Worm (Caenorhabditis elegans) whole organism, early embryonic: Measurements from ENCODE around the gene C35D10.6.

ENCODE experiments used
- B0310.2 ChIP-seq: sonication (generic microtip); optimal IDR thresholded peaks from 2 replicates; lab custom pipeline; 2016; ENCODE audit warnings: mild to moderate bottlenecking, missing genetic modification characterization, missing compliant biosample characterization
- F13C5.2 ChIP-seq: sonication (generic microtip); optimal IDR thresholded peaks from 2 replicates; lab custom pipeline; 2017; ENCODE audit warnings: mild to moderate bottlenecking, missing genetic modification characterization, inconsistent platforms, missing compliant biosample characterization
- aly-1 ChIP-seq: sonication (generic microtip); optimal IDR thresholded peaks from 2 replicates; lab custom pipeline; 2016; ENCODE audit warnings: missing genetic modification characterization, missing compliant biosample characterization
- ama-1 ChIP-seq: fragments of 150-350 bp; optimal IDR thresholded peaks from 2 replicates; lab custom pipeline; 2014
- ceh-13 ChIP-seq: fragments of 200-800 bp; sonication (Bioruptor generic); optimal IDR thresholded peaks from 2 replicates; lab custom pipeline; 2018; ENCODE audit warnings: mild to moderate bottlenecking, missing genetic modification characterization, missing compliant biosample characterization
- ceh-36 ChIP-seq: sonication (generic microtip); optimal IDR thresholded peaks from 2 replicates; lab custom pipeline; 2016; ENCODE audit warnings: missing genetic modification characterization, inconsistent platforms, missing compliant biosample characterization
- ets-7 ChIP-seq: sonication (generic microtip); optimal IDR thresholded peaks from 2 replicates; lab custom pipeline; 2016; ENCODE audit warnings: missing genotype, missing genetic modification characterization, missing compliant biosample characterization
- flt-1 ChIP-seq: fragments of 200-800 bp; sonication (Bioruptor generic); IDR thresholded peaks from 2 replicates; pipeline ENCODE4 v1.3.6; 2022; ENCODE audit warnings: missing genetic modification characterization, missing compliant biosample characterization
- hmbx-1 ChIP-seq: sonication (generic microtip); optimal IDR thresholded peaks from 2 replicates; lab custom pipeline; 2016; ENCODE audit warnings: mild to moderate bottlenecking, missing genetic modification characterization, missing compliant biosample characterization
- hmg-4 ChIP-seq: fragments of 200-800 bp; sonication (Bioruptor generic); optimal IDR thresholded peaks from 2 replicates; lab custom pipeline; 2018; ENCODE audit warnings: mild to moderate bottlenecking, missing genetic modification characterization, missing compliant biosample characterization
- hnd-1 ChIP-seq: sonication (generic microtip); optimal IDR thresholded peaks from 2 replicates; lab custom pipeline; 2016; ENCODE audit warnings: missing genetic modification characterization, missing compliant biosample characterization
- pes-1 ChIP-seq: fragments of 200-800 bp; sonication (Bioruptor generic); IDR thresholded peaks from 2 replicates; pipeline ENCODE4 v1.3.6; 2022; ENCODE audit warnings: missing genetic modification reagents, missing genetic modification characterization, missing compliant biosample characterization
- scrt-1 ChIP-seq: fragments of 200-800 bp; sonication (Bioruptor generic); IDR thresholded peaks from 2 replicates; pipeline ENCODE4 v1.3.6; 2022; ENCODE audit warnings: missing genetic modification characterization, missing compliant biosample characterization
- sea-1 ChIP-seq: fragments of 200-800 bp; sonication (Bioruptor generic); conservative IDR thresholded peaks from 2 replicates; pipeline ENCODE4 v1.3.6; 2022; ENCODE audit warnings: missing genetic modification characterization, missing compliant biosample characterization
- tbx-11 ChIP-seq: fragments of 200-800 bp; sonication (Bioruptor generic); IDR thresholded peaks from 2 replicates; pipeline ENCODE4 v1.3.6; 2022; ENCODE audit warnings: missing genetic modification characterization, missing compliant biosample characterization
- tbx-37 ChIP-seq: fragments of 200-800 bp; sonication (Bioruptor generic); conservative IDR thresholded peaks from 2 replicates; pipeline ENCODE4 v1.3.6; 2022; ENCODE audit warnings: missing genetic modification reagents, missing genetic modification characterization, missing compliant biosample characterization
- tra-4 ChIP-seq: sonication (generic microtip); optimal IDR thresholded peaks from 2 replicates; lab custom pipeline; 2017; ENCODE audit warnings: missing genetic modification characterization, missing compliant biosample characterization

Gene C35D10.6

DNA sequence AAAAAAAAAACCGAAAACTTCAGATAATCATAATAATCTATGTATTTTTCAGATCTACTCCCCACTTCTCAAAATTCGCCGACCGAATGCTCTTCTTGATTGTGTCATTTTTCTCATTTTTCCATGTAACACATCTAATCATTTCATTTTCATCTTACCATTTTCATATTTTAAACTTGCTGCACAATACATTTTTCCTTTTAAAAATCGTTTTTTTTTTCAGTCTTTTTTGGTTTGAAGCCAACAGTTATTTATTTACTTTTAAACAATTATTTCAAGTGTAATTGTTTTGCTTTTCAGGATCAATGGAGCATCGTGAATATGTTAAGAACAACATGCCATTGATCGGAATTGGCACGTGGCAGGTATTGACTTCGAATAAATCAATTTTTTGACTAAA, at the start of gene C35D10.6:
Gene C35D10.6 (plus strand): TSS at position 301 of the 400 bp plus-strand sequence.
- TF ChIP-seq sea-1 (GFP tag; lab: Robert Waterston, UW) (no peak), hmbx-1 (tag; lab: Kevin White, UChicago) (no peak), ama-1 (no peak), pes-1 (GFP tag; lab: Robert Waterston, UW) (no peak), tbx-37 (GFP tag; lab: Robert Waterston, UW) (no peak), ets-7 (tag; lab: Kevin White, UChicago) (no peak), scrt-1 (no peak), tra-4 (no peak), tbx-11 (no peak), F13C5.2 (tag; lab: Kevin White, UChicago) (no peak), ceh-13 (GFP tag; lab: Kevin White, UChicago) (no peak), aly-1 (tag; lab: Kevin White, UChicago) (no peak), hmg-4 (GFP tag; lab: Kevin White, UChicago) (no peak), B0310.2 (tag; lab: Kevin White, UChicago) (no peak), flt-1 (GFP tag; lab: Robert Waterston, UW) (no peak)

DNA sequence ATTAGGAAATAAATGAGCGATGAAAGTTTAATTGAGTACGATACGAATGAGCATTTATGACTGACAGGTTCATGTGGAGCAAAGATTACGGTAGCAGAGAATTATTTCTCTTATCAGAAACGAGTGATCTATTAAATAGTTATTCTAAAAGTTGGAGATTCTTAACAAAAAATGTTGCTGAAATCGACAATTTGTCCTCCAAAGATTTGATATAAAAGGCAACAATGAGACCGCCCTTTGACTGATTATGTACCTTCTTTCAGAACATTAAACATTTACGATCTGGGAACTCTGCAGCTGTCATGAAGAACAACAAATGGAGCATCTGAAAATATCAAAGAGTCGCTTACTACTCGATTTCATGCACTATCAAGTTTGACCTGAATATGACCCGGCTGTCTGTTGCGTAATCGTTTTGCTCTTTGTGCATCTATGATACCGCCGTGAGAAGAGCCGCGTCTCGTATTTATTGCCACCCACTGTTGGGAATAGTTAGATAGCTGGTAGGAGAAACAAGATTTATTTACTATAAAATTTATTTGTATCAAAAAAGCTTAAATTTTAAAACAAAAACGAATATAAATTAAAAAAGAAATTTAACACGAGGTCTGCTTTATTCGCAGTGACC, 49.5 kb upstream of the C35D10.6 start, which contains the start of gene pal-1:
Gene pal-1 (minus strand): TSS at position 51 of the 628 bp plus-strand sequence.
- TF ChIP-seq ceh-36 (tag; lab: Kevin White, UChicago) (no peak), ets-7 (tag; lab: Kevin White, UChicago) (no peak), ceh-13 (GFP tag; lab: Kevin White, UChicago) (no peak), hnd-1 (tag; lab: Kevin White, UChicago) (no peak), hmbx-1 (tag; lab: Kevin White, UChicago) (no peak), B0310.2 (tag; lab: Kevin White, UChicago) (no peak)

DNA sequence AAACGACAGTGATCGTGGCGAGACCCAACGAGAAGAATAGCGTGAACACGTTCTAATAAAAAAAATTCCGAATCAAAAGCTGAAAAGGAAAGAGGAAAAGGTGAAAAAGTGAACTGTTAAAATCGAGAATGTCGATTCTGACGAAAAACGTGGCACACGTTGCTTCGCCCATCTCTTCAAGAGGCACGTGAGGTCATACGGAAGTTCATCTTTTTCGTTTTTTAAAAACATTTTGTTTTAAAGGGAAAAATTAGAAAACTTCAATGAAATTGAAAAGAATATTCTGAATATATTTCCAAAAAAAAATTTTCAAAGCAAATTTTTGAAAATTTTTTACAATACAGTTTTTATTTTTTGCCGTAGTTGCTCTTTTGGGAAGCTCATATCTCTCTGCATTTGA, 47.9 kb upstream of the C35D10.6 start, which contains the start of gene C38D4.7:
Gene C38D4.7 (minus strand): TSS at position 101 of the 400 bp plus-strand sequence.
- no peak for TF ChIP-seq ceh-36 (tag; lab: Kevin White, UChicago)

DNA sequence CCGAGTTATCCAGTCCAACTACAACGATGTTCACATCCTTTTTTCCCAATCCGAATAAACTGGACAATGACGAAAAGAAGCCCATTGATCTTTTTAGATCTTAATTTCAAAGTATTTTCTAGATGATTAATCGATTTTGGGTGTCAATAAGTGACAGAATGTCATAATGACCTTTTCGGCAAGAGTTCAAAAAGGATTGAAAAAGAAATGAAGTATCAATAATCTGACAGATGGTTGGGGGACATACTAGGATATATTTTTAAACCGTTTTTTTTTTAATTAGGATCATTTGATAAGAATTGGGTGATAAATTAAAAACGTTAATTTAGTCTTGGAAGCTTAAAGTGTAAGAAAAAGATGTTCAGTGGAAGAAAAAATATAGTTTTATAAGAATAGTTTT, 44.4 kb upstream of the C35D10.6 start, which contains the start of gene arl-6:
Gene arl-6 (minus strand): TSS at position 101 of the 400 bp plus-strand sequence.
- TF ChIP-seq ets-7 (tag; lab: Kevin White, UChicago) (no peak), aly-1 (tag; lab: Kevin White, UChicago) (no peak), flt-1 (GFP tag; lab: Robert Waterston, UW) (no peak), hmbx-1 (tag; lab: Kevin White, UChicago) (no peak), ceh-13 (GFP tag; lab: Kevin White, UChicago) (no peak), hnd-1 (tag; lab: Kevin White, UChicago) (no peak), pes-1 (GFP tag; lab: Robert Waterston, UW) (no peak), B0310.2 (tag; lab: Kevin White, UChicago) (no peak), F13C5.2 (tag; lab: Kevin White, UChicago) (no peak), sea-1 (GFP tag; lab: Robert Waterston, UW) (no peak), tbx-37 (GFP tag; lab: Robert Waterston, UW) (no peak), ama-1 (no peak), ceh-36 (tag; lab: Kevin White, UChicago) (no peak), tra-4 (no peak), tbx-11 (no peak), scrt-1 (no peak), hmg-4 (GFP tag; lab: Kevin White, UChicago) (no peak)

DNA sequence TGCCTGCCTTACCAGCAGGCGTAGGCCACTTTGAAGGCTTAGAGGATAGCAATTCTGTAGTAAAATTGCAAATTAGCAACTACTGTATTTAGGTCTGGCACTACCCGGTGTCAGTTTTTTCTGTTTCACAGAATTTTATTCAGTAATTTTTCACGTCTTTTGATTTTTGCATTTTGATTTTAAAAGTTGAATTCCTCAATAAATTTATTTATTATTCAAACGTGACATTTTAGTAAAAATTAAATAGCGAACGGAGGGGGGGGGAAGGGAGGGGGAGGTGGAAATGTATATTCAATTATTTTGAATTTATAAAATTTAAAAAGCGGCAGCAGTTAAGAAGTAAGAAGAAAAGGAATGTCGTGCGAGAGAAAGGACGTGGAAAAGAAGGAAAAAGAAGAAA, 41.9 kb upstream of the C35D10.6 start, which contains the start of gene F26A1.4:
Gene F26A1.4 (plus strand): TSS at position 301 of the 400 bp plus-strand sequence.
- TF ChIP-seq tra-4 (no peak), ets-7 (tag; lab: Kevin White, UChicago) (no peak), hmg-4 (GFP tag; lab: Kevin White, UChicago) (no peak), aly-1 (tag; lab: Kevin White, UChicago) (no peak), F13C5.2 (tag; lab: Kevin White, UChicago) (no peak), ama-1 (no peak), ceh-36 (tag; lab: Kevin White, UChicago) (no peak), ceh-13 (GFP tag; lab: Kevin White, UChicago) (no peak), scrt-1 (no peak), hnd-1 (tag; lab: Kevin White, UChicago) (no peak), pes-1 (GFP tag; lab: Robert Waterston, UW) (no peak), B0310.2 (tag; lab: Kevin White, UChicago) (no peak), hmbx-1 (tag; lab: Kevin White, UChicago) (no peak), tbx-37 (GFP tag; lab: Robert Waterston, UW) (no peak), flt-1 (GFP tag; lab: Robert Waterston, UW) (no peak), tbx-11 (no peak), sea-1 (GFP tag; lab: Robert Waterston, UW) (no peak)

DNA sequence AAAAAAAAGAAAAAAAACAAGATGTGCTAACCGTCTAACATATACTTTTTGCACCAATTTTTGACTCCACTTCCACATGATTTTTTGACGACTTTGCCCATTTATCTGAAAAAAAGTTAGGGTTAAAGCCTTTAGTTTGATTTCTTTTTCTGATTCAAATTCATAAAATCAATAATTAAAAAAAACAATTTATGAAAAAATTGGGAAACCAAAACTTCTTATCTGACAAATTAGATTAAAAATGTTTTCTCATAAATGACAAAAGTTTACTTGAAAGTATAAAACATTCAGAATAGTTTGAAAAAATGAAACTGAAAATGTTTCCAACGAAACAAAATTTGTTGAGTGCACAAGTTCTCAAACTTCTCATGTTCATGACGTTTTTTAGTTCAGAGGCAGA, 39.3 kb upstream of the C35D10.6 start, which contains the start of gene F26A1.7:
Gene F26A1.7 (minus strand): TSS at position 101 of the 400 bp plus-strand sequence.
- TF ChIP-seq sea-1 (GFP tag; lab: Robert Waterston, UW) = no peak

DNA sequence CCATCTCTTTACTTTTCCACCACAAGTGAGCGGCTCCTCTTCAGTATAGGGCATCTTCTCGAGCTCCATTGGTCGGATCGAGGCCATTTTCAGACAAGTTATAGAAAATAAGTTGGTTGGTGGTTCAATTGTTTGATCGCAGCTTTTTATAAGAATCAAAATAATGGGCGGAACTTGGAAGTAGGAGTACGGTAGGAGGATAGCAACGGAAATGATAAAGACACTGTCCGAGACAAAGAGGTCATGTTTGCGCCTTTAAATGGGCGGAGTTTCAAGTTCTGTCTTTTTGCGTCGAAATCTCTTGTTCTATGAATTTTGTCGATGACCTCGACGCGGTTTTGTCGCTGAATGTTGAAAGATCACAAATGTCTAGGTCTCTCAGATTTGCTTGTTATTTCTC, 37.0 kb upstream of the C35D10.6 start, which contains the start of gene F26A1.8:
Gene F26A1.8 (minus strand): TSS at position 101 of the 400 bp plus-strand sequence.
- TF ChIP-seq ets-7 (tag; lab: Kevin White, UChicago) (no peak), F13C5.2 (tag; lab: Kevin White, UChicago) (no peak), ceh-36 (tag; lab: Kevin White, UChicago) (no peak), hmbx-1 (tag; lab: Kevin White, UChicago) (no peak), B0310.2 (tag; lab: Kevin White, UChicago) (no peak), pes-1 (GFP tag; lab: Robert Waterston, UW) (no peak), sea-1 (GFP tag; lab: Robert Waterston, UW) (no peak), aly-1 (tag; lab: Kevin White, UChicago) (no peak), ceh-13 (GFP tag; lab: Kevin White, UChicago) (no peak), tbx-37 (GFP tag; lab: Robert Waterston, UW) (no peak), hmg-4 (GFP tag; lab: Kevin White, UChicago) (no peak), ama-1 (no peak), flt-1 (GFP tag; lab: Robert Waterston, UW) (no peak), hnd-1 (tag; lab: Kevin White, UChicago) (no peak), tra-4 (no peak), scrt-1 (no peak), tbx-11 (no peak)
